Fruit fly (Drosophila melanogaster) whole organism, embryonic: Measurements from ENCODE around the gene CG34298.
A peak's percentile ranks its signal among the peaks of the same experiment; 100 is the strongest.

Experiments
- Blimp-1 ChIP-seq: fragments of 200-800 bp; sonication (Bioruptor generic); optimal IDR thresholded peaks from 3 replicates; lab custom pipeline; 2018; ENCODE audit warnings: missing biosample characterization, missing genetic modification characterization, mild to moderate bottlenecking, moderate library complexity, missing genetic modification reagents
- CG10147 ChIP-seq: fragments of 200-800 bp; sonication (Bioruptor generic); optimal IDR thresholded peaks from 2 replicates; lab custom pipeline; 2019; ENCODE audit warnings: missing biosample characterization, mild to moderate bottlenecking, missing genetic modification characterization, moderate library complexity
- CG10654 ChIP-seq: fragments of 200-800 bp; sonication (Bioruptor generic); optimal IDR thresholded peaks from 2 replicates; lab custom pipeline; 2016; ENCODE audit warnings: missing biosample characterization, missing genetic modification characterization
- CG11085 ChIP-seq: fragments of 200-800 bp; sonication (Bioruptor generic); IDR thresholded peaks from 2 replicates; pipeline ENCODE4 v1.3.6; 2022; ENCODE audit warnings: missing biosample characterization, missing genetic modification characterization
- CG11247 ChIP-seq: fragments of 200-800 bp; sonication (Bioruptor generic); IDR thresholded peaks from 2 replicates; pipeline ENCODE4 v1.3.6; 2022; ENCODE audit warnings: missing biosample characterization, missing genetic modification characterization
- CG12744 ChIP-seq: fragments of 200-800 bp; sonication (Bioruptor generic); optimal IDR thresholded peaks from 2 replicates; lab custom pipeline; 2016; ENCODE audit warnings: missing biosample characterization, missing genetic modification characterization
- CG1647 ChIP-seq: fragments of 200-800 bp; sonication (Bioruptor generic); optimal IDR thresholded peaks from 3 replicates; lab custom pipeline; 2016; ENCODE audit warnings: missing biosample characterization, missing genetic modification characterization
- CG17802 ChIP-seq: fragments of 200-800 bp; sonication (Bioruptor generic); optimal IDR thresholded peaks from 2 replicates; lab custom pipeline; 2018; ENCODE audit warnings: missing biosample characterization, mild to moderate bottlenecking, missing genetic modification characterization, moderate library complexity
- CG2875 ChIP-seq: fragments of 200-800 bp; sonication (Bioruptor generic); optimal IDR thresholded peaks from 2 replicates; lab custom pipeline; 2017; ENCODE audit warnings: missing biosample characterization, mild to moderate bottlenecking, missing genetic modification characterization, missing genetic modification reagents
- CG3163 ChIP-seq: fragments of 200-800 bp; sonication (Bioruptor generic); optimal IDR thresholded peaks from 3 replicates; lab custom pipeline; 2016; ENCODE audit warnings: missing biosample characterization, missing genetic modification characterization
- CG32532 ChIP-seq: fragments of 200-800 bp; sonication (Bioruptor generic); IDR thresholded peaks from 2 replicates; pipeline ENCODE4 v1.3.6; 2022; ENCODE audit warnings: missing biosample characterization, missing genetic modification characterization
- CG34376 ChIP-seq: fragments of 200-800 bp; sonication (Bioruptor generic); optimal IDR thresholded peaks from 2 replicates; lab custom pipeline; 2018; ENCODE audit warnings: missing biosample characterization, mild to moderate bottlenecking, missing genetic modification characterization
- CG3847 ChIP-seq: fragments of 200-800 bp; sonication (Bioruptor generic); IDR thresholded peaks from 2 replicates; pipeline ENCODE4 v1.3.6; 2022; ENCODE audit warnings: missing biosample characterization, missing genetic modification characterization
- CG5953 ChIP-seq: fragments of 200-800 bp; sonication (Bioruptor generic); IDR thresholded peaks from 2 replicates; pipeline ENCODE4 v1.3.6; 2022; ENCODE audit warnings: missing biosample characterization, missing genetic modification characterization
- CG6683 ChIP-seq: fragments of 200-800 bp; sonication (Bioruptor generic); optimal IDR thresholded peaks from 2 replicates; lab custom pipeline; 2017; ENCODE audit warnings: missing biosample characterization, mild to moderate bottlenecking, missing genetic modification characterization, missing genetic modification reagents
- CG8765 ChIP-seq: fragments of 200-800 bp; sonication (Bioruptor generic); IDR thresholded peaks from 2 replicates; pipeline ENCODE4 v1.3.6; 2022; ENCODE audit warnings: missing biosample characterization, missing genetic modification characterization
- CG8924 ChIP-seq: fragments of 200-800 bp; optimal IDR thresholded peaks from 3 replicates; lab custom pipeline; 2019; ENCODE audit warnings: missing biosample characterization, mild to moderate bottlenecking, missing genetic modification characterization, moderate library complexity
- CoRest ChIP-seq: fragments of 200-800 bp; sonication (Bioruptor generic); optimal IDR thresholded peaks from 3 replicates; lab custom pipeline; 2018; ENCODE audit warnings: missing biosample characterization, mild to moderate bottlenecking, missing genetic modification characterization, moderate library complexity
- CrebB ChIP-seq: fragments of 200-800 bp; sonication (Bioruptor generic); optimal IDR thresholded peaks from 3 replicates; lab custom pipeline; 2018; ENCODE audit warnings: missing biosample characterization, mild to moderate bottlenecking, missing genetic modification characterization
- D19A ChIP-seq: fragments of 200-800 bp; optimal IDR thresholded peaks from 3 replicates; lab custom pipeline; 2019; ENCODE audit warnings: missing biosample characterization, mild to moderate bottlenecking, missing genetic modification characterization, moderate library complexity
- Dip2 ChIP-seq: fragments of 200-800 bp; sonication (Bioruptor generic); IDR thresholded peaks from 2 replicates; pipeline ENCODE4 v1.3.6; 2022; ENCODE audit warnings: missing biosample characterization, missing genetic modification characterization
- Doc3 ChIP-seq: fragments of 200-800 bp; sonication (Bioruptor generic); IDR thresholded peaks from 3 replicates; pipeline ENCODE4 v1.3.6; 2022; ENCODE audit warnings: missing biosample characterization, missing genetic modification characterization; ENCODE audit not compliant: partially characterized antibody
- H2.0 ChIP-seq: fragments of 200-800 bp; sonication (Bioruptor generic); IDR thresholded peaks from 2 replicates; pipeline ENCODE4 v1.3.6; 2022; ENCODE audit warnings: missing biosample characterization, missing genetic modification characterization
- HmgZ ChIP-seq: fragments of 200-800 bp; sonication (Bioruptor generic); optimal IDR thresholded peaks from 2 replicates; lab custom pipeline; 2018; ENCODE audit warnings: missing biosample characterization, mild to moderate bottlenecking, missing genetic modification characterization
- NK7.1 ChIP-seq: fragments of 200-800 bp; sonication (Bioruptor generic); optimal IDR thresholded peaks from 3 replicates; lab custom pipeline; 2016; ENCODE audit warnings: missing biosample characterization, missing genetic modification characterization
- Optix ChIP-seq: fragments of 200-800 bp; sonication (Bioruptor generic); IDR thresholded peaks from 3 replicates; pipeline ENCODE4 v1.3.6; 2022; ENCODE audit warnings: missing biosample characterization, missing genetic modification characterization
- Tbp ChIP-seq: fragments of >200 bp; optimal IDR thresholded peaks from 2 replicates; lab custom pipeline; 2018; ENCODE audit warnings: missing biosample characterization, missing genetic modification characterization
- amos ChIP-seq: fragments of 200-800 bp; sonication (Bioruptor generic); IDR thresholded peaks from 2 replicates; pipeline ENCODE4 v1.3.6; 2022; ENCODE audit warnings: missing biosample characterization, missing genetic modification characterization; ENCODE audit not compliant: partially characterized antibody
- ato ChIP-seq: fragments of 200-800 bp; sonication (Bioruptor generic); IDR thresholded peaks from 2 replicates; pipeline ENCODE4 v1.3.6; 2022; ENCODE audit warnings: missing biosample characterization, missing genetic modification characterization; ENCODE audit not compliant: partially characterized antibody
- btn ChIP-seq: fragments of 200-800 bp; sonication (Bioruptor generic); optimal IDR thresholded peaks from 2 replicates; lab custom pipeline; 2016; ENCODE audit warnings: missing biosample characterization, missing genetic modification characterization
- cad ChIP-seq: fragments of >200 bp; optimal IDR thresholded peaks from 2 replicates; lab custom pipeline; 2017; ENCODE audit warnings: missing biosample characterization, missing genetic modification characterization
- corto ChIP-seq: fragments of 200-800 bp; sonication (Bioruptor generic); optimal IDR thresholded peaks from 2 replicates; lab custom pipeline; 2016; ENCODE audit warnings: missing biosample characterization, mild to moderate bottlenecking, missing genetic modification characterization, moderate library complexity
- da ChIP-seq: fragments of 200-800 bp; sonication (Bioruptor generic); optimal IDR thresholded peaks from 2 replicates; lab custom pipeline; 2016; ENCODE audit warnings: missing biosample characterization, missing genetic modification characterization
- fd64A ChIP-seq: fragments of 200-800 bp; sonication (Bioruptor generic); optimal IDR thresholded peaks from 3 replicates; lab custom pipeline; 2018; ENCODE audit warnings: missing biosample characterization, mild to moderate bottlenecking, missing genetic modification characterization
- gce ChIP-seq: fragments of 200-800 bp; sonication (Bioruptor generic); IDR thresholded peaks from 3 replicates; pipeline ENCODE4 v1.3.6; 2022; ENCODE audit warnings: missing biosample characterization, missing genetic modification characterization
- gcm2 ChIP-seq: fragments of 200-800 bp; sonication (Bioruptor generic); optimal IDR thresholded peaks from 2 replicates; lab custom pipeline; 2016; ENCODE audit warnings: missing biosample characterization, missing genetic modification characterization
- gem ChIP-seq: fragments of 200-800 bp; sonication (Bioruptor generic); optimal IDR thresholded peaks from 2 replicates; lab custom pipeline; 2019; ENCODE audit warnings: missing biosample characterization, mild to moderate bottlenecking, missing genetic modification characterization, moderate library complexity
- grau ChIP-seq: fragments of 200-800 bp; optimal IDR thresholded peaks from 3 replicates; lab custom pipeline; 2019; ENCODE audit warnings: missing biosample characterization, mild to moderate bottlenecking, missing genetic modification characterization, moderate library complexity
- kay ChIP-seq: fragments of 200-800 bp; sonication (Bioruptor generic); optimal IDR thresholded peaks from 2 replicates; lab custom pipeline; 2016; ENCODE audit warnings: missing biosample characterization, missing genetic modification characterization
- mam ChIP-seq: fragments of 200-800 bp; sonication (Bioruptor generic); optimal IDR thresholded peaks from 3 replicates; lab custom pipeline; 2016; ENCODE audit warnings: missing biosample characterization, missing genetic modification characterization
- pb ChIP-seq: fragments of 200-800 bp; sonication (Bioruptor generic); optimal IDR thresholded peaks from 3 replicates; lab custom pipeline; 2016; ENCODE audit warnings: missing biosample characterization, missing genetic modification characterization
- pfk ChIP-seq: fragments of 200-800 bp; sonication (Bioruptor generic); optimal IDR thresholded peaks from 2 replicates; lab custom pipeline; 2018; ENCODE audit warnings: missing biosample characterization, mild to moderate bottlenecking, missing genetic modification characterization, moderate library complexity
- pnt ChIP-seq: fragments of 200-800 bp; sonication (Bioruptor generic); optimal IDR thresholded peaks from 3 replicates; lab custom pipeline; 2016; ENCODE audit warnings: missing biosample characterization, missing genetic modification characterization
- pum ChIP-seq: fragments of 200-800 bp; sonication (Bioruptor generic); optimal IDR thresholded peaks from 2 replicates; lab custom pipeline; 2016; ENCODE audit warnings: missing biosample characterization, missing genetic modification characterization
- row ChIP-seq: fragments of 200-800 bp; sonication (Bioruptor generic); IDR thresholded peaks from 3 replicates; pipeline ENCODE4 v1.3.6; 2022; ENCODE audit warnings: missing biosample characterization, missing genetic modification characterization
- sug ChIP-seq: fragments of 200-800 bp; optimal IDR thresholded peaks from 2 replicates; lab custom pipeline; 2019; ENCODE audit warnings: missing biosample characterization, mild to moderate bottlenecking, missing genetic modification characterization, moderate library complexity
- trh ChIP-seq: fragments of 200-800 bp; sonication (Bioruptor generic); optimal IDR thresholded peaks from 2 replicates; lab custom pipeline; 2016; ENCODE audit warnings: missing biosample characterization, missing genetic modification characterization
- vvl ChIP-seq: fragments of 200-800 bp; sonication (Bioruptor generic); IDR thresholded peaks from 2 replicates; pipeline ENCODE4 v1.3.6; 2022; ENCODE audit warnings: missing biosample characterization, missing genetic modification characterization
- wek ChIP-seq: fragments of 200-800 bp; sonication (Bioruptor generic); optimal IDR thresholded peaks from 3 replicates; lab custom pipeline; 2018; ENCODE audit warnings: missing biosample characterization, mild to moderate bottlenecking, missing genetic modification characterization, moderate library complexity
- wor ChIP-seq: fragments of 200-800 bp; sonication (Bioruptor generic); IDR thresholded peaks from 2 replicates; pipeline ENCODE4 v1.3.6; 2022; ENCODE audit warnings: missing biosample characterization, missing genetic modification characterization
- zfh2 ChIP-seq: fragments of 200-800 bp; sonication (Bioruptor generic); optimal IDR thresholded peaks from 2 replicates; lab custom pipeline; 2016; ENCODE audit warnings: missing biosample characterization, missing genetic modification characterization

Gene CG34298

dm6 chr3R:29997607-29998236 lies 1.9 kb upstream of the CG34298 start, which contains the start of the genes CG15525 and CG11504 (continued):
- TF ChIP-seq pfk (GFP tag; lab: Kevin White, UChicago) (no peak), CG11247 (GFP tag; lab: Robert Waterston, UW) (no peak), Doc3 (GFP tag; lab: Robert Waterston, UW) (peak; percentile 83), trh (GFP tag; lab: Kevin White, UChicago) (no peak), zfh2 (GFP tag; lab: Kevin White, UChicago) (peak; percentile 56), ato (peak; percentile 71; the same call in 1 of the 2 replicates), wor (GFP tag; lab: Robert Waterston, UW) (no peak), wek (no peak), corto (no peak), CG10654 (GFP tag; lab: Kevin White, UChicago) (peak; percentile 38), amos (peak; percentile 79), gce (GFP tag; lab: Robert Waterston, UW) (no peak), cad (GFP tag; lab: Kevin White, UChicago) (no peak), CG2875 (GFP tag; lab: Kevin White, UChicago) (no peak), Optix (GFP tag; lab: Robert Waterston, UW) (0 out of 3 replicates have a peak, but pooled peaks have one; percentile 47), pb (GFP tag; lab: Kevin White, UChicago) (no peak), HmgZ (tag; lab: Kevin White, UChicago) (peak; percentile 63), CG6683 (GFP tag; lab: Kevin White, UChicago) (no peak), CG3163 (GFP tag; lab: Kevin White, UChicago) (no peak), D19A (tag; lab: Kevin White, UChicago) (no peak), btn (no peak), CG12744 (GFP tag; lab: Kevin White, UChicago) (no peak), grau (tag; lab: Kevin White, UChicago) (peak; percentile 50), Dip2 (GFP tag; lab: Robert Waterston, UW) (no peak), fd64A (no peak), CG1647 (GFP tag; lab: Kevin White, UChicago) (no peak), pnt (GFP tag; lab: Kevin White, UChicago) (peak; percentile 24), row (GFP tag; lab: Robert Waterston, UW) (peak; percentile 93), sug (no peak), CG11085 (0 out of 2 replicates have a peak, but pooled peaks have one; percentile 9), Tbp (GFP tag; lab: Kevin White, UChicago) (no peak), mam (GFP tag; lab: Kevin White, UChicago) (peak; percentile 82), gem (tag; lab: Kevin White, UChicago) (no peak), da (GFP tag; lab: Kevin White, UChicago) (no peak), kay (peak; percentile 14), CG5953 (GFP tag; lab: Robert Waterston, UW) (peak; percentile 38; the same call in 1 of the 2 replicates), pum (GFP tag; lab: Kevin White, UChicago) (peak; percentile 47), CG10147 (GFP tag; lab: Kevin White, UChicago) (no peak), CoRest (tag; lab: Kevin White, UChicago) (peak; percentile 50), CG8765 (no peak), CG32532 (GFP tag; lab: Robert Waterston, UW) (peak; percentile 54; the same call in 1 of the 2 replicates), CG17802 (tag; lab: Kevin White, UChicago) (no peak), CrebB (no peak), H2.0 (peak; percentile 21; the same call in 1 of the 2 replicates), vvl (GFP tag; lab: Robert Waterston, UW) (peak; percentile 62; the same call in 1 of the 2 replicates), CG34376 (GFP tag; lab: Kevin White, UChicago) (no peak), CG8924 (tag; lab: Kevin White, UChicago) (peak; percentile 57), CG3847 (peak; percentile 43), gcm2 (GFP tag; lab: Kevin White, UChicago) (no peak), Blimp-1 (GFP tag; lab: Kevin White, UChicago) (no peak), NK7.1 (GFP tag; lab: Kevin White, UChicago) (no peak)
